Worm (Caenorhabditis elegans): ENCODE data around the gene ced-9.

DNA sequence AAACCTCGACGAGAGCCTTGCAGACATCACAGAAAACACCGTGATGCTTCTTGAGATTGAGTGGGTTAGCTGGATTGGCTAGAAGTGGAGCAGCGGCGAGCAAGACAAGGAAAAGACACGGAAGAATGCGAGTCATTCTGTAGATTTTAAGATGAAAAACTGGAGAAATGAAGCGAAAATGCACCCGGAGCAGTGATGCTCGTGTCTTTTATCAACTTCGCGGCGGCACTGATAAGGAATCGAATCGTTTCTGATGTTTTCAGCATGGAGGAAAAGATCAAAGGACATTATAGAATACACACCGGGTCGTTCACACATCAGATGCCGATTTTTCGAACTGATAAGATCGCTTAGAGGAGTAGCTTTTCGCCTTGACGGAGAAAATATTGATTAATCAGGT, 20.4 kb downstream of the ced-9 start, which contains the start of gene spp-1:
- TF ChIP-seq hmbx-1 (tag; optimal IDR thresholded peaks at IDR 0.05) = no peak
- TF ChIP-seq flt-1 (GFP tag; IDR thresholded peaks at IDR 0.05) = no peak
- no peak for TF ChIP-seq scrt-1 (GFP tag; IDR thresholded peaks at IDR 0.05)
- TF ChIP-seq tbx-37 (GFP tag; conservative IDR thresholded peaks at IDR 0.05) = no peak
- no peak for TF ChIP-seq pes-1 (GFP tag; IDR thresholded peaks at IDR 0.05)
- no peak for TF ChIP-seq sea-1 (GFP tag; conservative IDR thresholded peaks at IDR 0.05)
- TF ChIP-seq aly-1 (tag; optimal IDR thresholded peaks at IDR 0.05) = no peak
- TF ChIP-seq ama-1 (optimal IDR thresholded peaks at IDR 0.05) = no peak
- no peak for TF ChIP-seq F13C5.2 (tag; optimal IDR thresholded peaks at IDR 0.05)
- no peak for TF ChIP-seq ceh-36 (tag; optimal IDR thresholded peaks at IDR 0.05)
- TF ChIP-seq B0310.2 (tag; optimal IDR thresholded peaks at IDR 0.05) = no peak
- TF ChIP-seq hmg-4 (GFP tag; optimal IDR thresholded peaks at IDR 0.05) = no peak
- TF ChIP-seq tbx-11 (GFP tag; IDR thresholded peaks at IDR 0.05) = no peak
